Worm (Caenorhabditis elegans) whole organism, L1 larva: Measurements from ENCODE around the gene F23F1.10.

Experiments
- ama-1 ChIP-seq: fragments of 150-350 bp; optimal IDR thresholded peaks from 2 replicates; lab custom pipeline; 2014
- ceh-63 ChIP-seq: fragments of 200-800 bp; sonication (Bioruptor generic); optimal IDR thresholded peaks from 2 replicates; lab custom pipeline; 2018; ENCODE audit warnings: mild to moderate bottlenecking, missing genetic modification characterization, missing compliant biosample characterization
- ceh-82 ChIP-seq, 3 experiments: fragments of 150-350 bp in 1 of 3; sonication (generic microtip) in 2 of 3; optimal IDR thresholded peaks; 2 replicates each; lab custom pipeline; 2014 to 2017; ENCODE audit warnings: missing biosample characterization in 3 of 3, missing genetic modification characterization in 3 of 3
- fos-1 ChIP-seq: fragments of 150-350 bp; optimal IDR thresholded peaks from 2 replicates; lab custom pipeline; 2014; ENCODE audit warnings: missing biosample characterization, missing genetic modification characterization
- nhr-12 ChIP-seq: sonication (generic microtip); optimal IDR thresholded peaks from 2 replicates; lab custom pipeline; 2017; ENCODE audit warnings: missing biosample characterization, missing genetic modification characterization
- nhr-237 ChIP-seq: fragments of 150-350 bp; optimal IDR thresholded peaks from 2 replicates; lab custom pipeline; 2014; ENCODE audit warnings: missing biosample characterization, missing genetic modification characterization
- pqm-1 ChIP-seq: sonication (generic microtip); optimal IDR thresholded peaks from 3 replicates; lab custom pipeline; 2017; ENCODE audit warnings: missing biosample characterization, missing genetic modification characterization
- zag-1 ChIP-seq: fragments of 150-350 bp; optimal IDR thresholded peaks from 2 replicates; lab custom pipeline; 2014; ENCODE audit warnings: missing biosample characterization, missing genetic modification characterization

- no peak for TF ChIP-seq ceh-63 (GFP tag; lab: Kevin White, UChicago)
- no peak for TF ChIP-seq ceh-82 (tag; optimal IDR thresholded peaks at IDR 0.05; lab: Kevin White, UChicago)
- no peak for TF ChIP-seq ama-1 (lab: Kevin White, UChicago)
- no peak for TF ChIP-seq pqm-1 (tag; lab: Kevin White, UChicago)
- no peak for TF ChIP-seq zag-1 (tag; lab: Kevin White, UChicago)
- no peak for TF ChIP-seq nhr-237
- TF ChIP-seq nhr-12 (tag; lab: Kevin White, UChicago) = no peak
- TF ChIP-seq fos-1 = no peak
These were observed 16.1 kb upstream of the F23F1.10 start for ce11 chrII:57873-58272.
